Fruit fly (Drosophila melanogaster): ENCODE results near the gene Gr93c.

DNA sequence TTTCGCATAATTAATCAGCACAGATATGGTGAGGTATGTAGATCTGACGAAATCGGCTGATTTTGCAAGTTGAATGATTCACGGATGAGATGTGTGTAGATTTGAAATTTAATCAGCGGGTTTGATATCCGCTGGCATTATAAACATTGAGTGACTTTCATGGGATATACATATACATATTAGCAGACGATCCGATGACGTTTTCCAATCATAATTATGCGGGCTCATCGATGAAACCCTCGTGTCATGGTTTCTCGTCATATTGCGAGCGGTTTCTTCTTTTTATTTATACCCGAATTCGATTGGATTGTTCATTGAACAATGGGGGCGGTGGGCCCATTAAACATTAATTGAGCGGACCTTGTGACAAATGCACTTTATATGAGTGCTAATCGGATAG, 19.4 kb upstream of the Gr93c start:
- TF ChIP-seq CG11617 (GFP tag; optimal IDR thresholded peaks at IDR 0.05) (no peak), CG33017 (tag; optimal IDR thresholded peaks at IDR 0.05) (no peak), Hr96 (GFP tag; optimal IDR thresholded peaks at IDR 0.05) (no peak), tj (GFP tag; optimal IDR thresholded peaks at IDR 0.05) (no peak)

All from whole organism, adult.